Fruit fly (Drosophila melanogaster) whole organism, adult: Measurements from ENCODE around the gene CG11035.

Source experiments
- CG11617 ChIP-seq: fragments of 200-800 bp; sonication (Bioruptor generic); optimal IDR thresholded peaks from 2 replicates; lab custom pipeline; 2017; ENCODE audit warnings: mild to moderate bottlenecking, missing biosample characterization, missing genetic modification reagents, missing genetic modification characterization
- CG12768 ChIP-seq: fragments of 200-800 bp; sonication (Bioruptor generic); optimal IDR thresholded peaks from 2 replicates; lab custom pipeline; 2017; ENCODE audit warnings: missing biosample characterization, missing genetic modification characterization, mild to moderate bottlenecking, moderate library complexity, missing genetic modification reagents
- CG14711 ChIP-seq: fragments of 200-800 bp; sonication (Bioruptor generic); optimal IDR thresholded peaks from 2 replicates; lab custom pipeline; 2018; ENCODE audit warnings: missing biosample characterization, mild to moderate bottlenecking, missing genetic modification characterization, moderate library complexity
- CG1620 ChIP-seq: fragments of 200-800 bp; sonication (Bioruptor generic); optimal IDR thresholded peaks from 2 replicates; lab custom pipeline; 2016; ENCODE audit warnings: missing biosample characterization, missing genetic modification characterization
- CG33017 ChIP-seq: fragments of 200-800 bp; sonication (Bioruptor generic); optimal IDR thresholded peaks from 2 replicates; lab custom pipeline; 2018; ENCODE audit warnings: missing biosample characterization, mild to moderate bottlenecking, missing genetic modification characterization, moderate library complexity
- CG5204 ChIP-seq: fragments of 200-800 bp; sonication (Bioruptor generic); optimal IDR thresholded peaks from 2 replicates; lab custom pipeline; 2016; ENCODE audit warnings: missing biosample characterization, missing genetic modification characterization
- CG7045 ChIP-seq: fragments of 200-800 bp; sonication (Bioruptor generic); optimal IDR thresholded peaks from 2 replicates; lab custom pipeline; 2017; ENCODE audit warnings: missing biosample characterization, mild to moderate bottlenecking, missing genetic modification characterization
- CG7101 ChIP-seq: fragments of 200-800 bp; sonication (Bioruptor generic); optimal IDR thresholded peaks from 2 replicates; lab custom pipeline; 2018; ENCODE audit warnings: missing biosample characterization, mild to moderate bottlenecking, missing genetic modification characterization, moderate library complexity
- Clk ChIP-seq: fragments of 200-800 bp; sonication (Bioruptor generic); optimal IDR thresholded peaks from 2 replicates; lab custom pipeline; 2017; ENCODE audit warnings: missing biosample characterization, missing genetic modification characterization
- Crg-1 ChIP-seq: fragments of 200-800 bp; sonication (Bioruptor generic); optimal IDR thresholded peaks from 2 replicates; lab custom pipeline; 2016; ENCODE audit warnings: missing biosample characterization, missing genetic modification characterization
- Hr96 ChIP-seq: fragments of 200-800 bp; sonication (Bioruptor generic); optimal IDR thresholded peaks from 2 replicates; lab custom pipeline; 2016; ENCODE audit warnings: missing biosample characterization, missing genetic modification characterization
- Mnt ChIP-seq: fragments of 200-800 bp; sonication (Bioruptor generic); optimal IDR thresholded peaks from 2 replicates; lab custom pipeline; 2016; ENCODE audit warnings: missing biosample characterization, mild to moderate bottlenecking, missing genetic modification characterization
- bab1 ChIP-seq: fragments of 200-800 bp; sonication (Bioruptor generic); optimal IDR thresholded peaks from 3 replicates; lab custom pipeline; 2019; ENCODE audit warnings: missing biosample characterization, mild to moderate bottlenecking, missing genetic modification characterization, moderate library complexity
- cic ChIP-seq: fragments of 200-800 bp; sonication (Bioruptor generic); optimal IDR thresholded peaks from 2 replicates; lab custom pipeline; 2017; ENCODE audit warnings: missing biosample characterization, mild to moderate bottlenecking, missing genetic modification characterization, moderate library complexity
- cnc ChIP-seq, 2 experiments: fragments of >200 bp; optimal IDR thresholded peaks; 2 replicates each; lab custom pipeline; 2017
- kay ChIP-seq: fragments of 200-800 bp; sonication (Bioruptor generic); peaks from one replicate; lab custom pipeline; 2016; ENCODE audit warnings: missing biosample characterization, missing genetic modification characterization, borderline replicate concordance
- ovo ChIP-seq: fragments of 200-800 bp; sonication (Bioruptor generic); optimal IDR thresholded peaks from 2 replicates; lab custom pipeline; 2016; ENCODE audit warnings: missing biosample characterization, missing genetic modification characterization
- pad ChIP-seq: fragments of 200-800 bp; sonication (Bioruptor generic); optimal IDR thresholded peaks from 3 replicates; lab custom pipeline; 2017; ENCODE audit warnings: missing biosample characterization, missing genetic modification characterization, mild to moderate bottlenecking, moderate library complexity, missing genetic modification reagents
- tj ChIP-seq: fragments of 200-800 bp; sonication (Bioruptor generic); optimal IDR thresholded peaks from 3 replicates; lab custom pipeline; 2017; ENCODE audit warnings: missing biosample characterization, mild to moderate bottlenecking, missing genetic modification characterization, moderate library complexity
- toe ChIP-seq: fragments of 200-800 bp; sonication (Bioruptor generic); optimal IDR thresholded peaks from 2 replicates; lab custom pipeline; 2016; ENCODE audit warnings: missing biosample characterization, missing genetic modification characterization

Gene CG11035

dm6 chr3R:8037896-8038295 lies 5.1 kb upstream of the CG11035 start:
- TF ChIP-seq CG1620 (GFP tag; lab: Kevin White, UChicago): no peak
- TF ChIP-seq CG11617 (GFP tag; lab: Kevin White, UChicago): no peak
- no peak for TF ChIP-seq CG5204 (GFP tag; lab: Kevin White, UChicago)
- no peak for TF ChIP-seq toe (GFP tag; lab: Kevin White, UChicago)
- TF ChIP-seq CG33017 (tag; lab: Kevin White, UChicago): no peak
- no peak for TF ChIP-seq tj
- no peak for TF ChIP-seq bab1
- TF ChIP-seq pad: no peak
- TF ChIP-seq CG14711 (tag; lab: Kevin White, UChicago): no peak
- TF ChIP-seq cic (GFP tag; lab: Kevin White, UChicago): no peak
- TF ChIP-seq CG12768 (GFP tag; lab: Kevin White, UChicago): no peak

- TF ChIP-seq CG12768 (GFP tag; lab: Kevin White, UChicago): no peak
- peak; percentile 22 for TF ChIP-seq Crg-1 (GFP tag; lab: Kevin White, UChicago)
- TF ChIP-seq CG7045 (GFP tag; lab: Kevin White, UChicago): no peak
- peak; percentile 2 for TF ChIP-seq CG1620 (GFP tag; lab: Kevin White, UChicago)
- TF ChIP-seq bab1: peak; percentile 56
- TF ChIP-seq toe (GFP tag; lab: Kevin White, UChicago): peak; percentile 13
- TF ChIP-seq Hr96: no peak
- no peak for TF ChIP-seq cnc (optimal IDR thresholded peaks at IDR 0.05; lab: Kevin White, UChicago)
- TF ChIP-seq Mnt: peak; percentile 99
- peak; percentile 2 for TF ChIP-seq CG14711 (tag; lab: Kevin White, UChicago)
- TF ChIP-seq kay (GFP tag; lab: Kevin White, UChicago): peak; percentile 95
- TF ChIP-seq cic (GFP tag; lab: Kevin White, UChicago): peak; percentile 62
- no peak for TF ChIP-seq CG33017 (tag; lab: Kevin White, UChicago)
- no peak for TF ChIP-seq CG5204 (GFP tag; lab: Kevin White, UChicago)
- peak; percentile 60 for TF ChIP-seq tj
- TF ChIP-seq pad: peak; percentile 15
- no peak for TF ChIP-seq CG7101 (tag; lab: Kevin White, UChicago)
- TF ChIP-seq CG11617 (GFP tag; lab: Kevin White, UChicago): peak; percentile 65
- no peak for TF ChIP-seq Clk (GFP tag; lab: Kevin White, UChicago)
- peak; percentile 64 for TF ChIP-seq ovo
These were observed 2.5 kb downstream of the CG11035 start, which contains the start of the genes CG10903 and CG2747 for dm6 chr3R:8030151-8030899. CG10903 (plus strand) TSS chr3R:8030411. CG2747 (minus strand) TSS chr3R:8030790.

- TF ChIP-seq tj (no peak), bab1 (no peak), Mnt (no peak), CG12768 (GFP tag; lab: Kevin White, UChicago) (no peak), toe (GFP tag; lab: Kevin White, UChicago) (no peak), CG5204 (GFP tag; lab: Kevin White, UChicago) (no peak), kay (GFP tag; lab: Kevin White, UChicago) (no peak), CG7045 (GFP tag; lab: Kevin White, UChicago) (no peak), cic (GFP tag; lab: Kevin White, UChicago) (no peak), Crg-1 (GFP tag; lab: Kevin White, UChicago) (no peak), Clk (GFP tag; lab: Kevin White, UChicago) (no peak), CG7101 (tag; lab: Kevin White, UChicago) (no peak), Hr96 (no peak), CG1620 (GFP tag; lab: Kevin White, UChicago) (no peak)
These were observed 3.3 kb downstream of the CG11035 start, which contains the start of gene ImpE3 for dm6 chr3R:8029496-8030013. ImpE3 (minus strand) TSS chr3R:8029546.

- TF ChIP-seq CG5204 (GFP tag; lab: Kevin White, UChicago) (no peak), CG12768 (GFP tag; lab: Kevin White, UChicago) (peak; percentile 42), pad (peak; percentile 1), bab1 (peak; percentile 13), CG7101 (tag; lab: Kevin White, UChicago) (peak; percentile 68), CG7045 (GFP tag; lab: Kevin White, UChicago) (peak; percentile 57), Crg-1 (GFP tag; lab: Kevin White, UChicago) (no peak), CG33017 (tag; lab: Kevin White, UChicago) (peak; percentile 81), tj (peak; percentile 35), ovo (no peak), CG11617 (GFP tag; lab: Kevin White, UChicago) (peak; percentile 71)
These were observed 5.6 kb downstream of the CG11035 start for dm6 chr3R:8027203-8027688.

dm6 chr3R:8026515-8026914 lies 6.3 kb downstream of the CG11035 start:
- TF ChIP-seq Clk (GFP tag; lab: Kevin White, UChicago) (no peak), CG11617 (GFP tag; lab: Kevin White, UChicago) (no peak), tj (no peak)
